Fruit fly (Drosophila melanogaster) whole organism, embryonic: ENCODE measurements around the gene Zpr1.

ENCODE experiments used
- Atf-2 ChIP-seq: fragments of 200-800 bp; sonication (Bioruptor generic); optimal IDR thresholded peaks from 2 replicates; lab custom pipeline; 2016; ENCODE audit warnings: missing biosample characterization, missing genetic modification characterization
- BtbVII ChIP-seq: fragments of 200-800 bp; sonication (Bioruptor generic); optimal IDR thresholded peaks from 3 replicates; lab custom pipeline; 2017; ENCODE audit warnings: missing biosample characterization, mild to moderate bottlenecking, missing genetic modification characterization
- CG10147 ChIP-seq: fragments of 200-800 bp; sonication (Bioruptor generic); optimal IDR thresholded peaks from 2 replicates; lab custom pipeline; 2019; ENCODE audit warnings: missing biosample characterization, mild to moderate bottlenecking, missing genetic modification characterization, moderate library complexity
- CG11085 ChIP-seq: fragments of 200-800 bp; sonication (Bioruptor generic); IDR thresholded peaks from 2 replicates; pipeline ENCODE4 v1.3.6; 2022; ENCODE audit warnings: missing biosample characterization, missing genetic modification characterization
- CG11247 ChIP-seq: fragments of 200-800 bp; sonication (Bioruptor generic); IDR thresholded peaks from 2 replicates; pipeline ENCODE4 v1.3.6; 2022; ENCODE audit warnings: missing biosample characterization, missing genetic modification characterization
- CG12071 ChIP-seq: fragments of 200-800 bp; sonication (Bioruptor generic); optimal IDR thresholded peaks from 3 replicates; lab custom pipeline; 2018; ENCODE audit warnings: missing biosample characterization, mild to moderate bottlenecking, missing genetic modification characterization
- CG12155 ChIP-seq: fragments of 200-800 bp; sonication (Bioruptor generic); optimal IDR thresholded peaks from 3 replicates; lab custom pipeline; 2016; ENCODE audit warnings: missing biosample characterization, missing genetic modification characterization
- CG13123 ChIP-seq: fragments of 200-800 bp; sonication (Bioruptor generic); optimal IDR thresholded peaks from 2 replicates; lab custom pipeline; 2016; ENCODE audit warnings: missing biosample characterization, missing genetic modification characterization
- CG13894 ChIP-seq: fragments of 200-800 bp; sonication (Bioruptor generic); optimal IDR thresholded peaks from 3 replicates; lab custom pipeline; 2018; ENCODE audit warnings: missing biosample characterization, mild to moderate bottlenecking, missing genetic modification characterization, moderate library complexity
- CG15269 ChIP-seq: fragments of 200-800 bp; sonication (Bioruptor generic); optimal IDR thresholded peaks from 2 replicates; lab custom pipeline; 2018; ENCODE audit warnings: missing biosample characterization, mild to moderate bottlenecking, missing genetic modification characterization, moderate library complexity
- CG1602 ChIP-seq: fragments of 200-800 bp; sonication (Bioruptor generic); optimal IDR thresholded peaks from 3 replicates; lab custom pipeline; 2016; ENCODE audit warnings: missing biosample characterization, missing genetic modification characterization
- CG17802 ChIP-seq: fragments of 200-800 bp; sonication (Bioruptor generic); optimal IDR thresholded peaks from 2 replicates; lab custom pipeline; 2018; ENCODE audit warnings: missing biosample characterization, mild to moderate bottlenecking, missing genetic modification characterization, moderate library complexity
- CG17829 ChIP-seq: fragments of 200-800 bp; optimal IDR thresholded peaks from 2 replicates; lab custom pipeline; 2019; ENCODE audit warnings: missing biosample characterization, mild to moderate bottlenecking, missing genetic modification characterization, moderate library complexity
- CG2678 ChIP-seq: fragments of 200-800 bp; sonication (Bioruptor generic); optimal IDR thresholded peaks from 3 replicates; lab custom pipeline; 2019; ENCODE audit warnings: missing biosample characterization, mild to moderate bottlenecking, missing genetic modification characterization, moderate library complexity
- CG32772 ChIP-seq: fragments of 200-800 bp; sonication (Bioruptor generic); IDR thresholded peaks from 2 replicates; pipeline ENCODE4 v1.3.6; 2022; ENCODE audit warnings: missing biosample characterization, missing genetic modification characterization
- CG34422 ChIP-seq: fragments of 200-800 bp; sonication (Bioruptor generic); IDR thresholded peaks from 3 replicates; pipeline ENCODE4 v1.3.6; 2022; ENCODE audit warnings: missing biosample characterization, missing genetic modification characterization
- CG4328 ChIP-seq: fragments of 200-800 bp; sonication (Bioruptor generic); optimal IDR thresholded peaks from 3 replicates; lab custom pipeline; 2017; ENCODE audit warnings: missing biosample characterization, missing genetic modification reagents, missing genetic modification characterization
- CG4404 ChIP-seq: fragments of 200-800 bp; sonication (Bioruptor generic); IDR thresholded peaks from 2 replicates; pipeline ENCODE4 v1.3.6; 2022; ENCODE audit warnings: missing biosample characterization, missing genetic modification characterization
- CG4424 ChIP-seq: fragments of 200-800 bp; sonication (Bioruptor generic); optimal IDR thresholded peaks from 3 replicates; lab custom pipeline; 2016; ENCODE audit warnings: missing biosample characterization, missing genetic modification characterization
- CG4617 ChIP-seq: fragments of 200-800 bp; sonication (Bioruptor generic); optimal IDR thresholded peaks from 3 replicates; lab custom pipeline; 2016; ENCODE audit warnings: missing biosample characterization, missing genetic modification characterization, borderline replicate concordance
- CG4730 ChIP-seq: fragments of 200-800 bp; sonication (Bioruptor generic); IDR thresholded peaks from 2 replicates; pipeline ENCODE4 v1.3.6; 2022; ENCODE audit warnings: missing biosample characterization, missing genetic modification characterization
- CG6254 ChIP-seq: fragments of 200-800 bp; sonication (Bioruptor generic); optimal IDR thresholded peaks from 3 replicates; lab custom pipeline; 2017; ENCODE audit warnings: mild to moderate bottlenecking, missing biosample characterization, missing genetic modification reagents, missing genetic modification characterization
- CG6654 ChIP-seq: fragments of 200-800 bp; sonication (Bioruptor generic); optimal IDR thresholded peaks from 2 replicates; lab custom pipeline; 2017; ENCODE audit warnings: missing biosample characterization, mild to moderate bottlenecking, missing genetic modification characterization
- CG6683 ChIP-seq: fragments of 200-800 bp; sonication (Bioruptor generic); optimal IDR thresholded peaks from 2 replicates; lab custom pipeline; 2017; ENCODE audit warnings: missing biosample characterization, mild to moderate bottlenecking, missing genetic modification characterization, missing genetic modification reagents
- CG7556 ChIP-seq: fragments of 200-800 bp; sonication (Bioruptor generic); optimal IDR thresholded peaks from 2 replicates; lab custom pipeline; 2017; ENCODE audit warnings: missing biosample characterization, mild to moderate bottlenecking, missing genetic modification characterization
- CG9609 ChIP-seq: fragments of 200-800 bp; sonication (Bioruptor generic); optimal IDR thresholded peaks from 3 replicates; lab custom pipeline; 2016; ENCODE audit warnings: missing biosample characterization, missing genetic modification characterization
- CoRest ChIP-seq: fragments of 200-800 bp; sonication (Bioruptor generic); optimal IDR thresholded peaks from 3 replicates; lab custom pipeline; 2018; ENCODE audit warnings: missing biosample characterization, mild to moderate bottlenecking, missing genetic modification characterization, moderate library complexity
- Dip2 ChIP-seq: fragments of 200-800 bp; sonication (Bioruptor generic); IDR thresholded peaks from 2 replicates; pipeline ENCODE4 v1.3.6; 2022; ENCODE audit warnings: missing biosample characterization, missing genetic modification characterization
- Doc3 ChIP-seq: fragments of 200-800 bp; sonication (Bioruptor generic); IDR thresholded peaks from 3 replicates; pipeline ENCODE4 v1.3.6; 2022; ENCODE audit warnings: missing biosample characterization, missing genetic modification characterization; ENCODE audit not compliant: partially characterized antibody
- ERR ChIP-seq: fragments of 200-800 bp; sonication (Bioruptor generic); optimal IDR thresholded peaks from 2 replicates; lab custom pipeline; 2016; ENCODE audit warnings: missing biosample characterization, missing genetic modification characterization
- HLH3B ChIP-seq: fragments of 200-800 bp; sonication (Bioruptor generic); IDR thresholded peaks from 2 replicates; pipeline ENCODE4 v1.3.6; 2022; ENCODE audit warnings: missing biosample characterization, missing genetic modification characterization
- HLH4C ChIP-seq: fragments of 200-800 bp; sonication (Bioruptor generic); IDR thresholded peaks from 3 replicates; pipeline ENCODE4 v1.3.6; 2022; ENCODE audit warnings: missing biosample characterization, missing genetic modification characterization; ENCODE audit not compliant: partially characterized antibody
- Mrtf ChIP-seq: fragments of 200-800 bp; sonication (Bioruptor generic); IDR thresholded peaks from 3 replicates; pipeline ENCODE4 v1.3.6; 2022; ENCODE audit warnings: missing biosample characterization, missing genetic modification characterization
- Nf-YA ChIP-seq: fragments of 200-800 bp; sonication (Bioruptor generic); IDR thresholded peaks from 2 replicates; pipeline ENCODE4 v1.3.6; 2022; ENCODE audit warnings: missing biosample characterization, missing genetic modification characterization
- Nf-YC ChIP-seq: fragments of 200-800 bp; optimal IDR thresholded peaks from 3 replicates; lab custom pipeline; 2019; ENCODE audit warnings: missing biosample characterization, mild to moderate bottlenecking, missing genetic modification characterization, moderate library complexity
- Ptx1 ChIP-seq: fragments of 200-800 bp; sonication (Bioruptor generic); IDR thresholded peaks from 2 replicates; pipeline ENCODE4 v1.3.6; 2022; ENCODE audit warnings: missing biosample characterization, missing genetic modification characterization
- az2 ChIP-seq: fragments of 200-800 bp; sonication (Bioruptor generic); optimal IDR thresholded peaks from 3 replicates; lab custom pipeline; 2016; ENCODE audit warnings: missing biosample characterization, missing genetic modification characterization
- fd102C ChIP-seq: fragments of 200-800 bp; sonication (Bioruptor generic); optimal IDR thresholded peaks from 2 replicates; lab custom pipeline; 2018; ENCODE audit warnings: missing biosample characterization, mild to moderate bottlenecking, missing genetic modification characterization, moderate library complexity
- hkb ChIP-seq, 2 experiments: fragments of 200-800 bp in 1 of 2; fragments of >200 bp in 1 of 2; sonication (Bioruptor generic) in 1 of 2; IDR thresholded peaks in 1 of 2; optimal IDR thresholded peaks in 1 of 2; 2 replicates each; pipeline versions ENCODE4 v1.3.6 to Lab custom; 2017 to 2022; ENCODE audit warnings: missing biosample characterization in 1 of 2, missing genetic modification characterization in 1 of 2
- jigr1 ChIP-seq: fragments of 200-800 bp; sonication (Bioruptor generic); IDR thresholded peaks from 3 replicates; pipeline ENCODE4 v1.3.6; 2022; ENCODE audit warnings: missing biosample characterization, missing genetic modification characterization
- jumu ChIP-seq: fragments of 200-800 bp; sonication (Bioruptor generic); optimal IDR thresholded peaks from 3 replicates; lab custom pipeline; 2016; ENCODE audit warnings: missing biosample characterization, missing genetic modification characterization
- knrl ChIP-seq: fragments of 200-800 bp; sonication (Bioruptor generic); IDR thresholded peaks from 3 replicates; pipeline ENCODE4 v1.3.6; 2022; ENCODE audit warnings: missing biosample characterization, missing genetic modification characterization; ENCODE audit not compliant: partially characterized antibody
- peb ChIP-seq: fragments of 200-800 bp; sonication (Bioruptor generic); IDR thresholded peaks from 2 replicates; pipeline ENCODE4 v1.3.6; 2022; ENCODE audit warnings: missing biosample characterization, missing genetic modification characterization
- sens-2 ChIP-seq: fragments of 200-800 bp; sonication (Bioruptor generic); IDR thresholded peaks from 2 replicates; pipeline ENCODE4 v1.3.6; 2022; ENCODE audit warnings: missing biosample characterization, missing genetic modification characterization
- seq ChIP-seq: fragments of 200-800 bp; sonication (Bioruptor generic); IDR thresholded peaks from 2 replicates; pipeline ENCODE4 v1.3.6; 2022; ENCODE audit warnings: missing biosample characterization, missing genetic modification characterization
- sisA ChIP-seq: fragments of 200-800 bp; sonication (Bioruptor generic); IDR thresholded peaks from 2 replicates; pipeline ENCODE4 v1.3.6; 2022; ENCODE audit warnings: missing biosample characterization, missing genetic modification characterization
- slbo ChIP-seq: fragments of 200-800 bp; sonication (Bioruptor generic); IDR thresholded peaks from 2 replicates; pipeline ENCODE4 v1.3.6; 2022; ENCODE audit warnings: missing biosample characterization, missing genetic modification characterization
- ssp ChIP-seq: fragments of 200-800 bp; sonication (Bioruptor generic); IDR thresholded peaks from 2 replicates; pipeline ENCODE4 v1.3.6; 2022; ENCODE audit warnings: missing biosample characterization, missing genetic modification characterization
- tio ChIP-seq: fragments of 200-800 bp; sonication (Bioruptor generic); optimal IDR thresholded peaks from 2 replicates; lab custom pipeline; 2017; ENCODE audit warnings: missing biosample characterization, missing genetic modification characterization, inconsistent platforms
- trem ChIP-seq: fragments of 200-800 bp; optimal IDR thresholded peaks from 3 replicates; lab custom pipeline; 2019; ENCODE audit warnings: missing biosample characterization, mild to moderate bottlenecking, missing genetic modification characterization, moderate library complexity
- trh ChIP-seq: fragments of 200-800 bp; sonication (Bioruptor generic); optimal IDR thresholded peaks from 2 replicates; lab custom pipeline; 2016; ENCODE audit warnings: missing biosample characterization, missing genetic modification characterization

Zpr1 gene

dm6 chrX:9193604-9194003, 31.7 kb upstream of the Zpr1 start, which contains the start of gene CG12106 (continued):
- TF ChIP-seq knrl (GFP tag; lab: Robert Waterston, UW) (no peak), Atf-2 (GFP tag; lab: Kevin White, UChicago) (peak; percentile 1), Ptx1 (GFP tag; lab: Robert Waterston, UW) (no peak; the same call in none of the 2 replicates), CG4424 (GFP tag; lab: Kevin White, UChicago) (peak; percentile 23), CG13123 (peak; percentile 20), ssp (GFP tag; lab: Robert Waterston, UW) (no peak), jigr1 (GFP tag; lab: Robert Waterston, UW) (no peak), HLH3B (GFP tag; lab: Robert Waterston, UW) (no peak), CG4328 (GFP tag; lab: Kevin White, UChicago) (no peak), az2 (peak; percentile 26), fd102C (no peak), CG11085 (GFP tag; lab: Robert Waterston, UW) (no peak), CG10147 (GFP tag; lab: Kevin White, UChicago) (peak; percentile 37), Nf-YA (GFP tag; lab: Robert Waterston, UW) (no peak), CoRest (tag; lab: Kevin White, UChicago) (peak; percentile 63), Mrtf (GFP tag; lab: Robert Waterston, UW) (peak; percentile 24; the same call in 1 of the 3 replicates), jumu (GFP tag; lab: Kevin White, UChicago) (peak; percentile 11), slbo (GFP tag; lab: Robert Waterston, UW) (peak; percentile 72), trh (GFP tag; lab: Kevin White, UChicago) (no peak), CG4730 (GFP tag; lab: Robert Waterston, UW) (no peak), CG2678 (tag; lab: Kevin White, UChicago) (peak; percentile 65), ERR (GFP tag; lab: Kevin White, UChicago) (no peak), CG4404 (GFP tag; lab: Robert Waterston, UW) (peak; percentile 31; the same call in 1 of the 2 replicates), Doc3 (no peak), CG12071 (GFP tag; lab: Kevin White, UChicago) (no peak), trem (tag; lab: Kevin White, UChicago) (peak; percentile 26), BtbVII (GFP tag; lab: Kevin White, UChicago) (no peak), Nf-YC (tag; lab: Kevin White, UChicago) (peak; percentile 42), Dip2 (GFP tag; lab: Robert Waterston, UW) (no peak), CG17829 (tag; lab: Kevin White, UChicago) (peak; percentile 49), CG1602 (GFP tag; lab: Kevin White, UChicago) (peak; percentile 26), CG6254 (GFP tag; lab: Kevin White, UChicago) (peak; percentile 31), CG6683 (GFP tag; lab: Kevin White, UChicago) (no peak), sisA (GFP tag; lab: Robert Waterston, UW) (no peak), tio (GFP tag; lab: Kevin White, UChicago) (no peak), CG17802 (tag; lab: Kevin White, UChicago) (no peak), CG15269 (tag; lab: Kevin White, UChicago) (peak; percentile 65), hkb (optimal IDR thresholded peaks at IDR 0.05; lab: Kevin White, UChicago) (no peak), hkb (GFP tag; IDR thresholded peaks at IDR 0.05; lab: Robert Waterston, UW) (peak; percentile 53), CG13894 (no peak), CG11247 (no peak), sens-2 (GFP tag; lab: Robert Waterston, UW) (no peak), CG32772 (GFP tag; lab: Robert Waterston, UW) (no peak), HLH4C (GFP tag; lab: Robert Waterston, UW) (no peak), CG7556 (GFP tag; lab: Kevin White, UChicago) (no peak), CG9609 (peak; percentile 32), CG12155 (GFP tag; lab: Kevin White, UChicago) (peak; percentile 32), seq (GFP tag; lab: Robert Waterston, UW) (0 out of 2 replicates have a peak, but pooled peaks have one; percentile 31), CG4617 (GFP tag; lab: Kevin White, UChicago) (peak; percentile 23), CG6654 (GFP tag; lab: Kevin White, UChicago) (no peak), peb (GFP tag; lab: Robert Waterston, UW) (no peak), CG34422 (GFP tag; lab: Robert Waterston, UW) (no peak)
